Fruit fly (Drosophila melanogaster) whole organism: Measurements from ENCODE around the gene kibra.

Experiments used
- EcR ChIP-seq, 2 experiments: fragments of >200 bp; optimal IDR thresholded peaks; 2 replicates each; lab custom pipeline; 2017; ENCODE audit warnings: missing biosample characterization in 2 of 2, missing genetic modification characterization in 2 of 2, missing genetic modification reagents in 2 of 2
- psq ChIP-seq: fragments of >200 bp; optimal IDR thresholded peaks from 2 replicates; lab custom pipeline; 2017
- usp ChIP-seq: fragments of >200 bp; optimal IDR thresholded peaks from 2 replicates; lab custom pipeline; 2017; ENCODE audit warnings: missing biosample characterization, missing genetic modification characterization, mixed read lengths

DNA sequence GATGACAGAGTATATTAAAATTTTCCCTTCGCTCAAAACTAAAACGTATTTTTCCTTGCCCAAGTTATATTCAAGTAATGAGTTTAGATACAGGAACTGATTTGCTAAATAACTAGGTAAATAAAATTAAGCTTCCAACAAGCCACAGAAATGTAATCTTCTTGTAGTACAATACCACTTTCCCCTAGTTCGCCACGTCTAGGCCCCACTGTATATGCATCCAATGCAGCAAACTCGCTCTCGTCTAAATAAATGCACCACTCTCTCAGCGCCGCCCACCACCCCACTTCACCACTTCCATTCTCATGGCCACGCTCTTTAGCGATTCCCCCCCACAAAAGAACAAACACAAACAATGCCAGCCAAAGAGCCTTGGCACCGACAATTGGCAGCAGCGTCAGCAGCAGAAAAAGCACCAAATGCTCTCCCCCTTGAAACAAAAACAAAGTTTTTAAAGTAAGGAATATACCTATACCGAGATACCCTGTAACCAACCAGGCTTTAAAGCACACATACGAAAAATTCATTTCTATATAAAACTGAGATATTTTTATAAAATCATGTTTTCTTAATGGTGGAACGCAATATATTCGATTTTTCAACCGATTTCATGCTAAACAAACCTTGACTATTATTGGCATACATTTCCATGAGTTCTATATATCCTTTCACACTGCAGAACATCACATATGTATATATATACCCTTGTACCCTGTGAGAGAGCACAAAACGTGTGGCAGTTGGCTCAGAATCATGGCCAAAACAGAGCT is 10.7 kb upstream of the kibra start:
- no peak for TF ChIP-seq usp (GFP tag; lab: Kevin White, UChicago)
- no peak for TF ChIP-seq EcR (GFP tag; optimal IDR thresholded peaks at IDR 0.05; lab: Kevin White, UChicago)
- no peak for TF ChIP-seq psq (lab: Kevin White, UChicago)
